Worm (Caenorhabditis elegans) whole organism, L1 larva: ENCODE data around the gene ndua-1.

ENCODE experiments used
- C04F5.9 ChIP-seq: sonication (generic microtip); optimal IDR thresholded peaks from 2 replicates; lab custom pipeline; 2016; ENCODE audit warnings: missing genetic modification characterization, missing compliant biosample characterization
- C34B4.2 ChIP-seq: sonication (generic microtip); optimal IDR thresholded peaks from 2 replicates; lab custom pipeline; 2017; ENCODE audit warnings: mild to moderate bottlenecking, missing genetic modification characterization, missing compliant biosample characterization
- F16B12.6 ChIP-seq: fragments of 150-350 bp; optimal IDR thresholded peaks from 2 replicates; lab custom pipeline; 2014; ENCODE audit warnings: missing biosample characterization, missing genetic modification characterization
- Y116A8C.19 ChIP-seq: sonication (generic microtip); optimal IDR thresholded peaks from 2 replicates; lab custom pipeline; 2016; ENCODE audit warnings: missing compliant biosample characterization, missing genetic modification characterization, borderline replicate concordance
- aha-1 ChIP-seq: fragments of 150-350 bp; optimal IDR thresholded peaks from 2 replicates; lab custom pipeline; 2014; ENCODE audit warnings: missing biosample characterization, missing genetic modification characterization
- aly-2 ChIP-seq: fragments of 150-350 bp; optimal IDR thresholded peaks from 2 replicates; lab custom pipeline; 2014; ENCODE audit warnings: missing biosample characterization, missing genetic modification characterization
- ama-1 ChIP-seq: fragments of 150-350 bp; optimal IDR thresholded peaks from 2 replicates; lab custom pipeline; 2014
- blmp-1 ChIP-seq: fragments of 150-350 bp; optimal IDR thresholded peaks from 2 replicates; lab custom pipeline; 2014; ENCODE audit warnings: missing biosample characterization, missing genetic modification characterization
- ceh-63 ChIP-seq: fragments of 200-800 bp; sonication (Bioruptor generic); optimal IDR thresholded peaks from 2 replicates; lab custom pipeline; 2018; ENCODE audit warnings: mild to moderate bottlenecking, missing genetic modification characterization, missing compliant biosample characterization
- ceh-88 ChIP-seq: fragments of 200-800 bp; sonication (Bioruptor generic); IDR thresholded peaks from 2 replicates; pipeline ENCODE4 v1.3.6; 2022; ENCODE audit warnings: missing genetic modification characterization, missing compliant biosample characterization
- dsc-1 ChIP-seq: sonication (generic microtip); optimal IDR thresholded peaks from 2 replicates; lab custom pipeline; 2016; ENCODE audit warnings: mild to moderate bottlenecking, missing genetic modification characterization, missing compliant biosample characterization
- efl-1 ChIP-seq, 4 experiments: fragments of 150-350 bp; optimal IDR thresholded peaks in 3 of 4; peaks in 1 of 4; 1 replicate in 1 of 4; 2 replicates in 3 of 4; lab custom pipeline; 2014; ENCODE audit warnings: missing biosample characterization in 2 of 4, missing genetic modification characterization in 2 of 4, missing genetic modification reagents in 2 of 4
- efl-3 ChIP-seq: fragments of 200-800 bp; sonication (Bioruptor generic); optimal IDR thresholded peaks from 2 replicates; lab custom pipeline; 2018; ENCODE audit warnings: mild to moderate bottlenecking, missing genetic modification characterization, missing compliant biosample characterization
- egl-13 ChIP-seq: sonication (generic microtip); optimal IDR thresholded peaks from 2 replicates; lab custom pipeline; 2016; ENCODE audit warnings: missing genotype, missing genetic modification reagents, missing genetic modification characterization, missing compliant biosample characterization
- elt-2 ChIP-seq: sonication (generic microtip); optimal IDR thresholded peaks from 2 replicates; lab custom pipeline; 2016; ENCODE audit warnings: missing genetic modification characterization, mild to moderate bottlenecking, inconsistent platforms, missing compliant biosample characterization, missing genetic modification reagents
- ets-5 ChIP-seq: fragments of 200-800 bp; sonication (Bioruptor generic); IDR thresholded peaks from 2 replicates; pipeline ENCODE4 v1.3.6; 2022; ENCODE audit warnings: missing genetic modification characterization, missing compliant biosample characterization
- fkh-10 ChIP-seq: sonication (generic microtip); optimal IDR thresholded peaks from 2 replicates; lab custom pipeline; 2017; ENCODE audit warnings: missing biosample characterization, missing genetic modification reagents, missing genetic modification characterization
- fkh-4 ChIP-seq: sonication (generic microtip); optimal IDR thresholded peaks from 2 replicates; lab custom pipeline; 2016; ENCODE audit warnings: missing compliant biosample characterization, missing genetic modification characterization, borderline replicate concordance
- fos-1 ChIP-seq: fragments of 150-350 bp; optimal IDR thresholded peaks from 2 replicates; lab custom pipeline; 2014; ENCODE audit warnings: missing biosample characterization, missing genetic modification characterization
- grh-1 ChIP-seq: fragments of 200-800 bp; sonication (Bioruptor generic); IDR thresholded peaks from 2 replicates; pipeline ENCODE4 v1.3.6; 2022; ENCODE audit warnings: missing genetic modification reagents, missing genetic modification characterization, missing compliant biosample characterization
- hlh-17 ChIP-seq: fragments of 200-800 bp; sonication (Bioruptor generic); optimal IDR thresholded peaks from 2 replicates; lab custom pipeline; 2018; ENCODE audit warnings: missing genetic modification characterization, mild to moderate bottlenecking, missing compliant biosample characterization, moderate library complexity, borderline replicate concordance
- hlh-4 ChIP-seq: sonication (generic microtip); optimal IDR thresholded peaks from 2 replicates; lab custom pipeline; 2016; ENCODE audit warnings: mild to moderate bottlenecking, missing genetic modification characterization, missing compliant biosample characterization
- irx-1 ChIP-seq: sonication (generic microtip); optimal IDR thresholded peaks from 2 replicates; lab custom pipeline; 2016; ENCODE audit warnings: missing genetic modification characterization, missing compliant biosample characterization
- isw-1 ChIP-seq: fragments of 200-800 bp; sonication (Bioruptor generic); IDR thresholded peaks from 2 replicates; pipeline ENCODE4 v1.3.6; 2022; ENCODE audit warnings: missing genetic modification characterization, missing compliant biosample characterization
- lin-14 ChIP-seq: fragments of 200-800 bp; sonication (Bioruptor generic); optimal IDR thresholded peaks from 2 replicates; lab custom pipeline; 2018; ENCODE audit warnings: mild to moderate bottlenecking, missing genetic modification characterization, moderate library complexity, missing compliant biosample characterization
- lin-15B ChIP-seq: fragments of 150-350 bp; sonication (generic microtip); optimal IDR thresholded peaks from 3 replicates; lab custom pipeline; 2014; ENCODE audit warnings: missing biosample characterization, missing genetic modification characterization
- lin-35 ChIP-seq, 2 experiments: fragments of 150-350 bp; optimal IDR thresholded peaks; 2 replicates each; lab custom pipeline; 2014; ENCODE audit warnings: missing biosample characterization in 2 of 2, missing genetic modification characterization in 2 of 2, missing genetic modification reagents in 2 of 2
- lin-39 ChIP-seq: fragments of 150-350 bp; optimal IDR thresholded peaks from 2 replicates; lab custom pipeline; 2014; ENCODE audit warnings: missing biosample characterization, missing genetic modification reagents, missing genetic modification characterization
- nhr-11 ChIP-seq: fragments of 150-350 bp; optimal IDR thresholded peaks from 2 replicates; lab custom pipeline; 2014; ENCODE audit warnings: missing biosample characterization, missing genetic modification characterization
- nhr-12 ChIP-seq: sonication (generic microtip); optimal IDR thresholded peaks from 2 replicates; lab custom pipeline; 2017; ENCODE audit warnings: missing biosample characterization, missing genetic modification characterization
- nhr-19 ChIP-seq: fragments of 200-800 bp; sonication (Bioruptor generic); conservative IDR thresholded peaks from 2 replicates; pipeline ENCODE4 v1.3.6; 2022; ENCODE audit warnings: missing genetic modification characterization, missing compliant biosample characterization
- nhr-20 ChIP-seq: sonication (generic microtip); optimal IDR thresholded peaks from 2 replicates; lab custom pipeline; 2016; ENCODE audit warnings: mild to moderate bottlenecking, missing genetic modification characterization, missing compliant biosample characterization
- nhr-237 ChIP-seq: fragments of 150-350 bp; optimal IDR thresholded peaks from 2 replicates; lab custom pipeline; 2014; ENCODE audit warnings: missing biosample characterization, missing genetic modification characterization
- nhr-28 ChIP-seq: fragments of 150-350 bp; optimal IDR thresholded peaks from 2 replicates; lab custom pipeline; 2014; ENCODE audit warnings: missing biosample characterization, missing genetic modification characterization
- nhr-71 ChIP-seq: sonication (generic microtip); optimal IDR thresholded peaks from 2 replicates; lab custom pipeline; 2016; ENCODE audit warnings: mild to moderate bottlenecking, missing genetic modification characterization, moderate library complexity, missing compliant biosample characterization
- nhr-76 ChIP-seq: sonication (generic microtip); optimal IDR thresholded peaks from 2 replicates; lab custom pipeline; 2017; ENCODE audit warnings: missing biosample characterization, missing genetic modification characterization
- nhr-77 ChIP-seq: fragments of 150-350 bp; optimal IDR thresholded peaks from 2 replicates; lab custom pipeline; 2014; ENCODE audit warnings: missing biosample characterization, missing genetic modification characterization
- nhr-84 ChIP-seq: sonication (generic microtip); optimal IDR thresholded peaks from 2 replicates; lab custom pipeline; 2017; ENCODE audit warnings: missing biosample characterization, missing genetic modification characterization
- nhr-85 ChIP-seq: sonication (generic microtip); peaks from one replicate; lab custom pipeline; 2016; ENCODE audit warnings: missing genetic modification characterization, inconsistent platforms, missing compliant biosample characterization
- nhr-90 ChIP-seq: sonication (generic microtip); optimal IDR thresholded peaks from 2 replicates; lab custom pipeline; 2016; ENCODE audit warnings: mild to moderate bottlenecking, missing genetic modification characterization, missing compliant biosample characterization; ENCODE audit not compliant: poor library complexity
- pax-3 ChIP-seq: fragments of 200-800 bp; sonication (Bioruptor generic); optimal IDR thresholded peaks from 2 replicates; lab custom pipeline; 2018; ENCODE audit warnings: mild to moderate bottlenecking, missing genetic modification characterization, moderate library complexity, missing compliant biosample characterization
- snpc-4 ChIP-seq: fragments of 150-350 bp; optimal IDR thresholded peaks from 2 replicates; lab custom pipeline; 2014; ENCODE audit warnings: missing biosample characterization, missing genetic modification characterization
- snu-23 ChIP-seq: sonication (generic microtip); optimal IDR thresholded peaks from 2 replicates; lab custom pipeline; 2016; ENCODE audit warnings: missing genetic modification characterization, missing compliant biosample characterization
- sptf-1 ChIP-seq: fragments of 150-350 bp; optimal IDR thresholded peaks from 2 replicates; lab custom pipeline; 2014; ENCODE audit warnings: missing biosample characterization, missing genetic modification characterization
- sup-37 ChIP-seq: fragments of 200-800 bp; sonication (Bioruptor generic); optimal IDR thresholded peaks from 2 replicates; lab custom pipeline; 2018; ENCODE audit warnings: mild to moderate bottlenecking, missing genetic modification characterization, missing compliant biosample characterization
- tbx-2 ChIP-seq: sonication (generic microtip); optimal IDR thresholded peaks from 2 replicates; lab custom pipeline; 2016; ENCODE audit warnings: missing genetic modification characterization, missing compliant biosample characterization
- tlp-1 ChIP-seq: fragments of 150-350 bp; optimal IDR thresholded peaks from 2 replicates; lab custom pipeline; 2014; ENCODE audit warnings: missing biosample characterization, missing genetic modification characterization
- unc-130 ChIP-seq: fragments of 150-350 bp; optimal IDR thresholded peaks from 2 replicates; lab custom pipeline; 2017; ENCODE audit warnings: missing biosample characterization, missing genetic modification characterization, inconsistent platforms
- unc-86 ChIP-seq: sonication (generic microtip); optimal IDR thresholded peaks from 2 replicates; lab custom pipeline; 2016; ENCODE audit warnings: missing genetic modification characterization, missing compliant biosample characterization
- unc-98 ChIP-seq: fragments of 200-800 bp; sonication (Bioruptor generic); IDR thresholded peaks from 2 replicates; pipeline ENCODE4 v1.3.6; 2022; ENCODE audit warnings: missing genetic modification characterization, missing compliant biosample characterization
- zag-1 ChIP-seq: fragments of 150-350 bp; optimal IDR thresholded peaks from 2 replicates; lab custom pipeline; 2014; ENCODE audit warnings: missing biosample characterization, missing genetic modification characterization
- ztf-11 ChIP-seq, 2 experiments: sonication (generic microtip); optimal IDR thresholded peaks; 2 replicates each; lab custom pipeline; 2016 to 2017; ENCODE audit warnings: missing genetic modification characterization in 2 of 2, missing biosample characterization in 1 of 2, missing compliant biosample characterization in 1 of 2
- ztf-4 ChIP-seq: fragments of 150-350 bp; optimal IDR thresholded peaks from 2 replicates; lab custom pipeline; 2014; ENCODE audit warnings: missing biosample characterization, missing genetic modification characterization

ndua-1 gene

ce11 chrV:20879069-20879667 is 27.5 kb upstream of the ndua-1 start, which contains the start of gene unc-80:
TSS of gene unc-80 (plus strand) at chrV:20879601.
- TF ChIP-seq lin-15B (tag; lab: Kevin White, UChicago) (peak; percentile 11), tlp-1 (no peak), nhr-84 (no peak), hlh-4 (tag; lab: Kevin White, UChicago) (no peak), ceh-88 (GFP tag; lab: Robert Waterston, UW) (no peak), unc-86 (tag; lab: Kevin White, UChicago) (peak; percentile 55), zag-1 (peak; percentile 47), C34B4.2 (tag; lab: Kevin White, UChicago) (no peak), unc-98 (GFP tag; lab: Robert Waterston, UW) (no peak), nhr-85 (no peak), ama-1 (lab: Kevin White, UChicago) (no peak), pax-3 (no peak), isw-1 (GFP tag; lab: Robert Waterston, UW) (peak; percentile 20; the same call in 1 of the 2 replicates), fkh-10 (GFP tag; lab: Kevin White, UChicago) (peak; percentile 41), dsc-1 (peak; percentile 37), nhr-76 (tag; lab: Kevin White, UChicago) (no peak), ztf-4 (peak; percentile 3), efl-1 (optimal IDR thresholded peaks at IDR 0.05; lab: Kevin White, UChicago) (peak; percentile 41 to 42), efl-1 (GFP tag; optimal IDR thresholded peaks at IDR 0.05 in 1 of 2; lab: Kevin White, UChicago) (no peak), nhr-20 (tag; lab: Kevin White, UChicago) (no peak), fkh-4 (tag; lab: Kevin White, UChicago) (no peak), nhr-90 (no peak), efl-3 (GFP tag; lab: Kevin White, UChicago) (no peak), nhr-71 (tag; lab: Kevin White, UChicago) (peak; percentile 57), irx-1 (tag; lab: Kevin White, UChicago) (peak; percentile 11), sup-37 (GFP tag; lab: Kevin White, UChicago) (no peak), nhr-19 (GFP tag; lab: Robert Waterston, UW) (no peak), unc-130 (tag; lab: Kevin White, UChicago) (peak; percentile 19), ets-5 (GFP tag; lab: Robert Waterston, UW) (no peak), nhr-237 (no peak), nhr-77 (tag; lab: Kevin White, UChicago) (no peak), aha-1 (tag; lab: Kevin White, UChicago) (no peak), ceh-63 (GFP tag; lab: Kevin White, UChicago) (no peak), egl-13 (no peak), Y116A8C.19 (tag; lab: Kevin White, UChicago) (no peak), C04F5.9 (tag; lab: Kevin White, UChicago) (no peak), lin-14 (peak; percentile 91), tbx-2 (tag; lab: Kevin White, UChicago) (peak; percentile 56), nhr-28 (tag; lab: Kevin White, UChicago) (no peak), blmp-1 (tag; lab: Kevin White, UChicago) (no peak), lin-39 (tag; lab: Kevin White, UChicago) (no peak), ztf-11 (tag; optimal IDR thresholded peaks at IDR 0.05; lab: Kevin White, UChicago) (no peak), nhr-11 (tag; lab: Kevin White, UChicago) (no peak), nhr-12 (tag; lab: Kevin White, UChicago) (no peak), lin-35 (GFP tag; optimal IDR thresholded peaks at IDR 0.05; lab: Kevin White, UChicago) (peak in 1 of 2 experiments; percentile 32), hlh-17 (GFP tag; lab: Kevin White, UChicago) (no peak), aly-2 (tag; lab: Kevin White, UChicago) (peak; percentile 37), F16B12.6 (tag; lab: Kevin White, UChicago) (no peak), snu-23 (GFP tag; lab: Kevin White, UChicago) (peak; percentile 56), elt-2 (tag; lab: Kevin White, UChicago) (no peak), snpc-4 (tag; lab: Kevin White, UChicago) (peak; percentile 14), fos-1 (tag; lab: Kevin White, UChicago) (no peak), sptf-1 (tag; lab: Kevin White, UChicago) (no peak), grh-1 (no peak)
